Worm (Caenorhabditis elegans) whole organism, mixed stage, embryonic: ENCODE results near the gene C50B8.4.

Source experiments
- ceh-83 ChIP-seq: fragments of 200-800 bp; sonication (Bioruptor generic); optimal IDR thresholded peaks from 2 replicates; lab custom pipeline; 2018; ENCODE audit warnings: mild to moderate bottlenecking, missing genetic modification characterization, missing compliant biosample characterization
- ces-1 ChIP-seq: fragments of 150-350 bp; optimal IDR thresholded peaks from 2 replicates; lab custom pipeline; 2014; ENCODE audit warnings: missing biosample characterization, missing genetic modification reagents, missing genetic modification characterization
- lin-13 ChIP-seq: fragments of 150-350 bp; optimal IDR thresholded peaks from 2 replicates; lab custom pipeline; 2014; ENCODE audit warnings: missing biosample characterization, missing genetic modification characterization
- lin-32 ChIP-seq: fragments of 200-800 bp; sonication (Bioruptor generic); optimal IDR thresholded peaks from 2 replicates; lab custom pipeline; 2018; ENCODE audit warnings: mild to moderate bottlenecking, missing genetic modification characterization, missing compliant biosample characterization
- lsy-2 ChIP-seq: fragments of 150-350 bp; optimal IDR thresholded peaks from 2 replicates; lab custom pipeline; 2014; ENCODE audit warnings: missing biosample characterization, missing genetic modification characterization
- mls-2 ChIP-seq: sonication (generic microtip); optimal IDR thresholded peaks from 2 replicates; lab custom pipeline; 2016; ENCODE audit warnings: mild to moderate bottlenecking, missing genetic modification characterization, moderate library complexity, missing compliant biosample characterization
- nhr-12 ChIP-seq: fragments of 150-350 bp; optimal IDR thresholded peaks from 2 replicates; lab custom pipeline; 2014; ENCODE audit warnings: missing biosample characterization, missing genetic modification characterization
- nhr-76 ChIP-seq: sonication (generic microtip); optimal IDR thresholded peaks from 2 replicates; lab custom pipeline; 2017; ENCODE audit warnings: missing biosample characterization, missing genetic modification characterization
- sptf-1 ChIP-seq: sonication (generic microtip); optimal IDR thresholded peaks from 2 replicates; lab custom pipeline; 2017; ENCODE audit warnings: mild to moderate bottlenecking, missing genetic modification characterization, moderate library complexity, missing compliant biosample characterization
- unc-62 ChIP-seq: fragments of 150-350 bp; optimal IDR thresholded peaks from 2 replicates; lab custom pipeline; 2014; ENCODE audit warnings: missing biosample characterization, missing genetic modification reagents, missing genetic modification characterization

ce11 chrV:13532469-13532868 is 39.3 kb upstream of the C50B8.4 start:
- no peak for TF ChIP-seq sptf-1
- TF ChIP-seq ces-1 = no peak
- no peak for TF ChIP-seq nhr-76 (tag; lab: Kevin White, UChicago)
- no peak for TF ChIP-seq lin-32
- no peak for TF ChIP-seq unc-62 (GFP tag; lab: Kevin White, UChicago)
- no peak for TF ChIP-seq ceh-83 (GFP tag; lab: Kevin White, UChicago)
- TF ChIP-seq mls-2 (tag; lab: Kevin White, UChicago) = no peak
- TF ChIP-seq lsy-2 (tag; lab: Kevin White, UChicago) = no peak
- TF ChIP-seq nhr-12 (tag; lab: Kevin White, UChicago) = no peak
- no peak for TF ChIP-seq lin-13 (tag; lab: Kevin White, UChicago)
